Worm (Caenorhabditis elegans) whole organism, midembryonic: ENCODE results near the gene tctn-1.

ENCODE experiments used
- T22C8.4 ChIP-seq: fragments of 200-800 bp; sonication (Bioruptor generic); IDR thresholded peaks from 2 replicates; pipeline ENCODE4 v1.3.6; 2022; ENCODE audit warnings: missing genetic modification characterization, missing compliant biosample characterization
- klf-2 ChIP-seq: fragments of 200-800 bp; sonication (Bioruptor generic); conservative IDR thresholded peaks from 2 replicates; pipeline ENCODE4 v1.3.6; 2022; ENCODE audit warnings: missing genetic modification reagents, missing genetic modification characterization, missing compliant biosample characterization
- med-1 ChIP-seq: sonication (generic microtip); optimal IDR thresholded peaks from 2 replicates; lab custom pipeline; 2017; ENCODE audit warnings: missing genetic modification characterization, mild to moderate bottlenecking, missing compliant biosample characterization, antibody characterized with exemption, missing genetic modification reagents; ENCODE audit not compliant: insufficient read depth
- ref-1 ChIP-seq: fragments of 200-800 bp; sonication (Bioruptor generic); conservative IDR thresholded peaks from 2 replicates; pipeline ENCODE4 v1.3.6; 2022; ENCODE audit warnings: missing genetic modification reagents, missing genetic modification characterization, missing compliant biosample characterization
- tab-1 ChIP-seq: fragments of 200-800 bp; sonication (Bioruptor generic); IDR thresholded peaks from 2 replicates; pipeline ENCODE4 v1.3.6; 2022; ENCODE audit warnings: missing genetic modification characterization, missing compliant biosample characterization

- TF ChIP-seq ref-1 (GFP tag; lab: Robert Waterston, UW) = no peak
- TF ChIP-seq klf-2 (GFP tag; lab: Robert Waterston, UW) = no peak
- no peak for TF ChIP-seq T22C8.4 (GFP tag; lab: Robert Waterston, UW)
- no peak for TF ChIP-seq med-1
- no peak for TF ChIP-seq tab-1 (GFP tag; lab: Robert Waterston, UW)
Observed at ce11 chrIV:4776501-4776900, 28.9 kb upstream of the tctn-1 start.
